Fruit fly (Drosophila melanogaster): Measurements from ENCODE around the gene phol.
A peak's percentile ranks its signal among the peaks of the same experiment; 100 is the strongest.

phol gene

dm6 chr3L:9497981-9498619, 42.0 kb upstream of the phol start:
- no peak for TF ChIP-seq Sox14 (GFP tag; optimal IDR thresholded peaks at IDR 0.05)
- TF ChIP-seq svp (GFP tag) = peak; percentile 90
- TF ChIP-seq cyc (GFP tag; optimal IDR thresholded peaks at IDR 0.05) = no peak

- no peak for TF ChIP-seq dsx (GFP tag; optimal IDR thresholded peaks at IDR 0.05; ENCODE audit: poor library complexity, severe bottlenecking)
- no peak for TF ChIP-seq Met (GFP tag; optimal IDR thresholded peaks at IDR 0.05)
- no peak for TF ChIP-seq CG11294 (GFP tag; IDR thresholded peaks at IDR 0.05)
- TF ChIP-seq fkh (GFP tag; optimal IDR thresholded peaks at IDR 0.05) = no peak
- TF ChIP-seq CG11902 (GFP tag; optimal IDR thresholded peaks at IDR 0.05) = no peak
These were observed 41.2 kb upstream of the phol start for dm6 chr3L:9497249-9497648.

dm6 chr3L:9492115-9492514, 36.0 kb upstream of the phol start, which contains the start of gene CG32037:
Gene CG32037, minus strand, starts transcription at chr3L:9492215.
- no peak for TF ChIP-seq fd85E (GFP tag; optimal IDR thresholded peaks at IDR 0.05)
- TF ChIP-seq lz (GFP tag; optimal IDR thresholded peaks at IDR 0.05) = no peak
- no peak for TF ChIP-seq esn (GFP tag; optimal IDR thresholded peaks at IDR 0.05)
- TF ChIP-seq CG9139 (GFP tag; optimal IDR thresholded peaks at IDR 0.05) = no peak
- TF ChIP-seq CG3919 (GFP tag; optimal IDR thresholded peaks at IDR 0.05) = no peak
- no peak for TF ChIP-seq CG4318 (GFP tag; optimal IDR thresholded peaks at IDR 0.05)
- no peak for TF ChIP-seq Gug (GFP tag; IDR thresholded peaks at IDR 0.05)
- TF ChIP-seq CG15336 (GFP tag; IDR thresholded peaks at IDR 0.05) = no peak
- no peak for TF ChIP-seq svp (GFP tag)
- no peak for TF ChIP-seq CG7368 (GFP tag; optimal IDR thresholded peaks at IDR 0.05)
- no peak for TF ChIP-seq CG6854 (GFP tag; optimal IDR thresholded peaks at IDR 0.05)
- no peak for TF ChIP-seq Eip93F (GFP tag; optimal IDR thresholded peaks at IDR 0.05)
- TF ChIP-seq topi (GFP tag; optimal IDR thresholded peaks at IDR 0.05) = no peak
- TF ChIP-seq Ets21C (GFP tag; optimal IDR thresholded peaks at IDR 0.05) = no peak
- TF ChIP-seq CG1621 (tag; optimal IDR thresholded peaks at IDR 0.05) = no peak

dm6 chr3L:9491331-9491730, 35.2 kb upstream of the phol start:
- TF ChIP-seq dac (GFP tag; optimal IDR thresholded peaks at IDR 0.05) (no peak), CG8632 (GFP tag; optimal IDR thresholded peaks at IDR 0.05) (no peak), CG9139 (GFP tag; optimal IDR thresholded peaks at IDR 0.05) (no peak), Lpt (GFP tag; optimal IDR thresholded peaks at IDR 0.05) (no peak), CG11294 (GFP tag; IDR thresholded peaks at IDR 0.05) (no peak), spab (GFP tag; optimal IDR thresholded peaks at IDR 0.05) (no peak), CG1621 (tag; optimal IDR thresholded peaks at IDR 0.05) (no peak), CG6163 (GFP tag; IDR thresholded peaks at IDR 0.05) (no peak), CG10631 (GFP tag; optimal IDR thresholded peaks at IDR 0.05) (no peak), CG6792 (GFP tag; optimal IDR thresholded peaks at IDR 0.05) (no peak), fd85E (GFP tag; optimal IDR thresholded peaks at IDR 0.05) (no peak), Gug (GFP tag; IDR thresholded peaks at IDR 0.05) (no peak), CG4318 (GFP tag; optimal IDR thresholded peaks at IDR 0.05) (no peak), Hr38 (GFP tag; optimal IDR thresholded peaks at IDR 0.05) (no peak), salr (GFP tag; optimal IDR thresholded peaks at IDR 0.05) (no peak), Eip93F (GFP tag; optimal IDR thresholded peaks at IDR 0.05) (no peak)

- TF ChIP-seq CG6163 (GFP tag; IDR thresholded peaks at IDR 0.05) = no peak
- no peak for TF ChIP-seq Sox15 (GFP tag; optimal IDR thresholded peaks at IDR 0.05)
- no peak for TF ChIP-seq dac (GFP tag; optimal IDR thresholded peaks at IDR 0.05)
- TF ChIP-seq Blimp-1 (GFP tag; optimal IDR thresholded peaks at IDR 0.05) = no peak
- TF ChIP-seq CG8319 (GFP tag; optimal IDR thresholded peaks at IDR 0.05) = no peak
- TF ChIP-seq Gug (GFP tag; IDR thresholded peaks at IDR 0.05) = no peak
These were observed 34.4 kb upstream of the phol start for dm6 chr3L:9490432-9490831.

Data from whole organism, prepupa.